Fruit fly (Drosophila melanogaster): ENCODE data around the gene CG15011.

Gene CG15011

dm6 chr3L:4212815-4213214, 46.1 kb downstream of the CG15011 start, which contains the start of gene Cpr64Ac:
Cpr64Ac (minus strand) TSS chr3L:4212915.
- no peak for TF ChIP-seq Myc (optimal IDR thresholded peaks at IDR 0.05)
- no peak for TF ChIP-seq h (optimal IDR thresholded peaks at IDR 0.05)
- no peak for TF ChIP-seq psq (optimal IDR thresholded peaks at IDR 0.05)
- no peak for TF ChIP-seq Sin3A (optimal IDR thresholded peaks at IDR 0.05)
- no peak for TF ChIP-seq ttk (optimal IDR thresholded peaks at IDR 0.05)
- TF ChIP-seq insv (optimal IDR thresholded peaks at IDR 0.05), result no peak

dm6 chr3L:4211440-4211839, 47.5 kb downstream of the CG15011 start, which contains the start of gene Cpr64Ab:
Cpr64Ab (minus strand) TSS chr3L:4211540.
- no peak for TF ChIP-seq Myc (optimal IDR thresholded peaks at IDR 0.05)
- TF ChIP-seq insv (optimal IDR thresholded peaks at IDR 0.05), result no peak
- TF ChIP-seq Sin3A (optimal IDR thresholded peaks at IDR 0.05), result no peak
- TF ChIP-seq psq (optimal IDR thresholded peaks at IDR 0.05), result no peak
- no peak for TF ChIP-seq h (optimal IDR thresholded peaks at IDR 0.05)
- TF ChIP-seq ttk (optimal IDR thresholded peaks at IDR 0.05), result no peak

- TF ChIP-seq psq (optimal IDR thresholded peaks at IDR 0.05) (no peak), h (optimal IDR thresholded peaks at IDR 0.05) (no peak), insv (optimal IDR thresholded peaks at IDR 0.05) (no peak)
Observed at dm6 chr3L:4209731-4210130, 49.2 kb downstream of the CG15011 start.

- no peak for TF ChIP-seq h (optimal IDR thresholded peaks at IDR 0.05)
- no peak for TF ChIP-seq ttk (optimal IDR thresholded peaks at IDR 0.05)
- no peak for TF ChIP-seq Myc (optimal IDR thresholded peaks at IDR 0.05)
- no peak for TF ChIP-seq insv (optimal IDR thresholded peaks at IDR 0.05)
- no peak for TF ChIP-seq Sin3A (optimal IDR thresholded peaks at IDR 0.05)
- no peak for TF ChIP-seq psq (optimal IDR thresholded peaks at IDR 0.05)
Observed at dm6 chr3L:4209078-4209477, 49.9 kb downstream of the CG15011 start, which contains the start of gene Cpr64Aa. Cpr64Aa (minus strand) TSS chr3L:4209178.
